Worm (Caenorhabditis elegans): ENCODE data around the gene F08D12.12.

- TF ChIP-seq ceh-82 (tag; optimal IDR thresholded peaks at IDR 0.05) (no peak), lin-13 (GFP tag; optimal IDR thresholded peaks at IDR 0.05) (no peak), lin-11 (tag; optimal IDR thresholded peaks at IDR 0.05) (no peak), aly-2 (tag; optimal IDR thresholded peaks at IDR 0.05) (no peak), nhr-12 (tag; optimal IDR thresholded peaks at IDR 0.05) (no peak), unc-55 (GFP tag; optimal IDR thresholded peaks at IDR 0.05) (no peak)
Measured at ce11 chrII:2795413-2795812, 8.5 kb upstream of the F08D12.12 start.

All from whole organism, L2 larva.